Worm (Caenorhabditis elegans) whole organism, L3 larva: ENCODE results near the gene W09C2.8.

Experiments
- ama-1 ChIP-seq: fragments of 150-350 bp; optimal IDR thresholded peaks from 2 replicates; lab custom pipeline; 2018
- ceh-82 ChIP-seq: fragments of 150-350 bp; optimal IDR thresholded peaks from 2 replicates; lab custom pipeline; 2014; ENCODE audit warnings: missing biosample characterization, missing genetic modification characterization
- egl-27 ChIP-seq: sonication (generic microtip); optimal IDR thresholded peaks from 4 replicates; lab custom pipeline; 2017; ENCODE audit warnings: missing biosample characterization, missing genetic modification reagents, missing genetic modification characterization
- fkh-10 ChIP-seq: sonication (generic microtip); optimal IDR thresholded peaks from 2 replicates; lab custom pipeline; 2017; ENCODE audit warnings: missing biosample characterization, missing genetic modification reagents, missing genetic modification characterization
- lin-39 ChIP-seq: fragments of 150-350 bp; optimal IDR thresholded peaks from 2 replicates; lab custom pipeline; 2018; ENCODE audit warnings: missing biosample characterization, missing genetic modification reagents, missing genetic modification characterization
- nfya-1 ChIP-seq: sonication (generic microtip); optimal IDR thresholded peaks from 2 replicates; lab custom pipeline; 2017; ENCODE audit warnings: missing genetic modification characterization, mild to moderate bottlenecking, missing compliant biosample characterization, antibody characterized with exemption, moderate library complexity; ENCODE audit not compliant: insufficient read depth
- nhr-76 ChIP-seq: fragments of 150-350 bp; sonication (generic microtip); optimal IDR thresholded peaks from 5 replicates; lab custom pipeline; 2014; ENCODE audit warnings: missing biosample characterization, missing genetic modification characterization
- sea-2 ChIP-seq: fragments of 150-350 bp; sonication (generic microtip); optimal IDR thresholded peaks from 4 replicates; lab custom pipeline; 2014; ENCODE audit warnings: missing biosample characterization, missing genetic modification reagents, missing genetic modification characterization
- tbx-2 ChIP-seq: sonication (generic microtip); optimal IDR thresholded peaks from 2 replicates; lab custom pipeline; 2016; ENCODE audit warnings: mild to moderate bottlenecking, missing genetic modification characterization, missing compliant biosample characterization
- ztf-11 ChIP-seq: fragments of 150-350 bp; optimal IDR thresholded peaks from 2 replicates; lab custom pipeline; 2014; ENCODE audit warnings: missing biosample characterization, missing genetic modification characterization

DNA sequence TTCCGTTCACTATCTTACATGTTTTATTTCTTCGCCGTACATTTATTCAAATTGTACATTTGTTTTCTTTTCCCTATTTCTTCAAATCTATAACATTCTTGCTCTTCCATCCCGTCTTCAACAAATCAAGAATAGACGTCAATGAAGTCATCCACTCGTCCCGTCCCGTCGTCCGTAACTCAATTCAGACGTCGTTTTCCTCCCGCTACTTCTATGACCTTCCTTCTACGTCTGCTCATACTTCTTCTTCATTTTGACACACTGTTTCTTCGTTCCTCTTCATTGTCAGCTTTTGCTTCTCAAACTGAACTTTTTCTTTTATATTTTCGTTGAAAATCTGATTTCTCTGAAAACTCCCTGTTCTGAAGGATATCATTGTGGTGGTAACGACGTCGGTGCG, 35.8 kb upstream of the W09C2.8 start:
- TF ChIP-seq egl-27 (tag; lab: Kevin White, UChicago) (no peak), fkh-10 (GFP tag; lab: Kevin White, UChicago) (peak; percentile 74), nfya-1 (tag; lab: Kevin White, UChicago) (no peak), sea-2 (GFP tag; lab: Kevin White, UChicago) (no peak), tbx-2 (tag; lab: Kevin White, UChicago) (no peak), ama-1 (lab: Kevin White, UChicago) (no peak), nhr-76 (tag; lab: Kevin White, UChicago) (no peak), ceh-82 (no peak), lin-39 (no peak), ztf-11 (no peak)
